Fruit fly (Drosophila melanogaster): ENCODE data around the gene CecB.

DNA sequence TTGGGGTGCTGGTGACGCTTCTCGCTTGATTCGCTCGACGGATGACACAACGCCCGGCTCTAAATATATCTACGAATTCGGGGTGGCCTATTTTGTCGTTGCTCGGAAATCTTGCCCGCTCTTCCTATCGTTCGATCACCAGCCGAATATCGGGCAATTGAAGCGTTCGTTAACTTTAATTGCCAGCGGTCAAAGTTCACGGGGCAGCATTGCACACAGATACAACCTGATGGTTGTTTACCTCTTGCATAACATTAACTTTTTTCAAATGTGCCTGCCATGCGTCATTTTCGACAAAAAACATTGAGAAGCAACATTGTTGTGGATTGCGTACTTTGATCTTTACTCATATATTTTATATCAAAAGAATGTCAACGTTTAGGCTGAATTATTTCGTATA lies 15.8 kb downstream of the CecB start:
- TF ChIP-seq D1 (tag; optimal IDR thresholded peaks at IDR 0.05) (no peak), EcR (GFP tag; optimal IDR thresholded peaks at IDR 0.05) (no peak), CG13204 (GFP tag; optimal IDR thresholded peaks at IDR 0.05) (no peak), CG32121 (GFP tag; IDR thresholded peaks at IDR 0.05) (no peak), gl (tag; optimal IDR thresholded peaks at IDR 0.05) (no peak), CG34367 (tag; optimal IDR thresholded peaks at IDR 0.05) (no peak), CG15710 (tag; optimal IDR thresholded peaks at IDR 0.05) (no peak)

Measured in whole organism, pupa.